Fruit fly (Drosophila melanogaster): ENCODE results near the gene Mst84B.

Mst84B gene

dm6 chr3R:7037250-7037802, 24.6 kb upstream of the Mst84B start (continued):
- no peak for TF ChIP-seq pan (optimal IDR thresholded peaks at IDR 0.05)
- no peak for TF ChIP-seq Myc (optimal IDR thresholded peaks at IDR 0.05)
- peak; percentile 38 for TF ChIP-seq tai (GFP tag; optimal IDR thresholded peaks at IDR 0.05)
- no peak for TF ChIP-seq lola (GFP tag; optimal IDR thresholded peaks at IDR 0.05)
- TF ChIP-seq N (GFP tag; optimal IDR thresholded peaks at IDR 0.05) = no peak
- peak; percentile 4 for TF ChIP-seq dsf (GFP tag; optimal IDR thresholded peaks at IDR 0.05; ENCODE audit: borderline replicate concordance)
- TF ChIP-seq OdsH (GFP tag; optimal IDR thresholded peaks at IDR 0.05) = peak; percentile 61
- TF ChIP-seq psq (GFP tag; optimal IDR thresholded peaks at IDR 0.05) = peak; percentile 31
- TF ChIP-seq Vsx2 (GFP tag; optimal IDR thresholded peaks at IDR 0.05; ENCODE audit: partially characterized antibody) = peak; percentile 4
- peak in 1 of 2 experiments; percentile 65 for TF ChIP-seq foxo (GFP tag; optimal IDR thresholded peaks at IDR 0.05)
- TF ChIP-seq Sp1 (GFP tag; optimal IDR thresholded peaks at IDR 0.05) = peak; percentile 25
- no peak for TF ChIP-seq Abd-B (GFP tag; optimal IDR thresholded peaks at IDR 0.05)
- TF ChIP-seq Hr83 (GFP tag; optimal IDR thresholded peaks at IDR 0.05; ENCODE audit: poor library complexity, severe bottlenecking) = peak; percentile 86
- peak; percentile 20 for TF ChIP-seq HLH106 (tag; optimal IDR thresholded peaks at IDR 0.05)
- peak; percentile 7 for TF ChIP-seq dmrt93B (GFP tag; optimal IDR thresholded peaks at IDR 0.05)
- no peak for TF ChIP-seq Rel (GFP tag; optimal IDR thresholded peaks at IDR 0.05)
- no peak for TF ChIP-seq Rel (tag; optimal IDR thresholded peaks at IDR 0.05)

- TF ChIP-seq GATAd (GFP tag; optimal IDR thresholded peaks at IDR 0.05) (no peak), tai (GFP tag; optimal IDR thresholded peaks at IDR 0.05) (no peak), pan (optimal IDR thresholded peaks at IDR 0.05) (no peak), usp (GFP tag; optimal IDR thresholded peaks at IDR 0.05) (no peak), CG9705 (GFP tag; optimal IDR thresholded peaks at IDR 0.05) (no peak), Hr78 (GFP tag; optimal IDR thresholded peaks at IDR 0.05) (no peak)
These were observed 21.1 kb upstream of the Mst84B start for dm6 chr3R:7040894-7041293.

dm6 chr3R:7044016-7044415, 18.0 kb upstream of the Mst84B start:
- TF ChIP-seq sv (GFP tag; optimal IDR thresholded peaks at IDR 0.05) = no peak
- no peak for TF ChIP-seq Abd-B (GFP tag; optimal IDR thresholded peaks at IDR 0.05)
- no peak for TF ChIP-seq usp (GFP tag; optimal IDR thresholded peaks at IDR 0.05)
- no peak for TF ChIP-seq ey (GFP tag; optimal IDR thresholded peaks at IDR 0.05)
- TF ChIP-seq dl (GFP tag; optimal IDR thresholded peaks at IDR 0.05; ENCODE audit: insufficient read depth in 1 of 2, partially characterized antibody in 2 of 2) = no peak
- TF ChIP-seq Hr78 (GFP tag; optimal IDR thresholded peaks at IDR 0.05) = no peak
- no peak for TF ChIP-seq Myc (optimal IDR thresholded peaks at IDR 0.05)
- TF ChIP-seq Hnf4 (GFP tag; optimal IDR thresholded peaks at IDR 0.05) = no peak
- no peak for TF ChIP-seq Mio (GFP tag; optimal IDR thresholded peaks at IDR 0.05)
- no peak for TF ChIP-seq pan (optimal IDR thresholded peaks at IDR 0.05)

- TF ChIP-seq tai (GFP tag; optimal IDR thresholded peaks at IDR 0.05) (no peak), HLH106 (tag; optimal IDR thresholded peaks at IDR 0.05) (no peak), Dif (GFP tag; optimal IDR thresholded peaks at IDR 0.05; ENCODE audit: partially characterized antibody) (no peak), Abd-B (GFP tag; optimal IDR thresholded peaks at IDR 0.05) (no peak), br (GFP tag; optimal IDR thresholded peaks at IDR 0.05) (no peak), Rel (GFP tag; optimal IDR thresholded peaks at IDR 0.05) (no peak), Rel (tag; optimal IDR thresholded peaks at IDR 0.05) (no peak)
These were observed 9.7 kb upstream of the Mst84B start, which contains the start of gene Sodh1 for dm6 chr3R:7052242-7052641. TSS of gene Sodh1 (plus strand) at chr3R:7052335.

dm6 chr3R:7054286-7054685, 7.7 kb upstream of the Mst84B start, which contains the start of gene CG1979:
TSS of gene CG1979 (plus strand) at chr3R:7054586.
- TF ChIP-seq pan (optimal IDR thresholded peaks at IDR 0.05) (no peak), Myc (optimal IDR thresholded peaks at IDR 0.05) (no peak), dmrt93B (GFP tag; optimal IDR thresholded peaks at IDR 0.05) (no peak), Jra (GFP tag; optimal IDR thresholded peaks at IDR 0.05) (no peak), N (GFP tag; optimal IDR thresholded peaks at IDR 0.05) (no peak), dsf (GFP tag; optimal IDR thresholded peaks at IDR 0.05; ENCODE audit: borderline replicate concordance) (no peak), sage (GFP tag; optimal IDR thresholded peaks at IDR 0.05) (no peak), br (GFP tag; optimal IDR thresholded peaks at IDR 0.05) (no peak), OdsH (GFP tag; optimal IDR thresholded peaks at IDR 0.05) (no peak), sv (GFP tag; optimal IDR thresholded peaks at IDR 0.05) (no peak), Abd-B (GFP tag; optimal IDR thresholded peaks at IDR 0.05) (no peak), CG9705 (GFP tag; optimal IDR thresholded peaks at IDR 0.05) (no peak), Hnf4 (GFP tag; optimal IDR thresholded peaks at IDR 0.05) (no peak), h (GFP tag; optimal IDR thresholded peaks at IDR 0.05) (no peak), Hr83 (GFP tag; optimal IDR thresholded peaks at IDR 0.05; ENCODE audit: poor library complexity, severe bottlenecking) (no peak)

Data from whole organism, wandering third instar larva.